Fruit fly (Drosophila melanogaster): ENCODE measurements around the gene CG17111.

The CG17111 gene

DNA sequence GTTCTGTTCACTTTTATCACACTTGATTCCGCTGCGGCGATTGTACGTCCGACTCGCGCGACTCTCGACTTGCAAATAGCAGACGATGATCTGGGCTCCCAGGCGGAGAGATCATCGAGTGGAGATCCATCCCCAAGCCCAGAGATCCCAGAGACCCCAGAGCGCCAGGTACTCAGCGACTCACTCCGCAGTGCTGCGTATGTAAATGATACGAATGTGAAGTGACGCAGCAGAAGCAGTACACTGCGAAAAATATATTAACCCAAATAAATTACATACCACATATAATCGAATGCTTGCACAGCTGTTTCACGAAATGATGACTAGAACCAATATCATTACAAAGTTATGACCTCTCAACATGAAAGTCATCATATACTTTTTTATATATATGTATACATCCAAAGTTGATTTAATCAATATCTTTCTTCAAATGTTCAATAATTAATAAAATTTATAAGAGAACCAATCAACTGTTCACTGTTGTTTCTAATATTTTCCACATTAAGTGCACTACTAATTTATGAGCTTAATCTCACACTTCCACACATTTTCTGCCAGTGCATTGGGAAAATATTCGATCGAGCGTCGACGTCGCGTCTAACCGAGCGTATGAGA is at the start of gene CG17111:
TSS of gene CG17111 (minus strand) at position 51 of the 618 bp plus-strand sequence.
- peak; percentile 3 for TF ChIP-seq CG14711 (tag; optimal IDR thresholded peaks at IDR 0.05)
- peak; percentile 39 for TF ChIP-seq tj (GFP tag; optimal IDR thresholded peaks at IDR 0.05)
- peak; percentile 69 for TF ChIP-seq kay (GFP tag; ENCODE audit: borderline replicate concordance)
- no peak for TF ChIP-seq Mnt (GFP tag; optimal IDR thresholded peaks at IDR 0.05)
- peak; percentile 71 for TF ChIP-seq CG12768 (GFP tag; optimal IDR thresholded peaks at IDR 0.05)
- TF ChIP-seq CG7101 (tag; optimal IDR thresholded peaks at IDR 0.05), result peak; percentile 54
- TF ChIP-seq CG11617 (GFP tag; optimal IDR thresholded peaks at IDR 0.05), result peak; percentile 76
- peak; percentile 63 for TF ChIP-seq toe (GFP tag; optimal IDR thresholded peaks at IDR 0.05)
- TF ChIP-seq Clk (GFP tag; optimal IDR thresholded peaks at IDR 0.05), result peak; percentile 60
- peak; percentile 25 for TF ChIP-seq Hr96 (GFP tag; optimal IDR thresholded peaks at IDR 0.05)
- TF ChIP-seq pad (GFP tag; optimal IDR thresholded peaks at IDR 0.05), result peak; percentile 30
- no peak for TF ChIP-seq CG1620 (GFP tag; optimal IDR thresholded peaks at IDR 0.05)
- TF ChIP-seq CG7045 (GFP tag; optimal IDR thresholded peaks at IDR 0.05), result peak; percentile 76
- TF ChIP-seq ovo (GFP tag; optimal IDR thresholded peaks at IDR 0.05), result no peak
- peak; percentile 59 for TF ChIP-seq CG33017 (tag; optimal IDR thresholded peaks at IDR 0.05)
- no peak for TF ChIP-seq bab1 (GFP tag; optimal IDR thresholded peaks at IDR 0.05)
- TF ChIP-seq cic (GFP tag; optimal IDR thresholded peaks at IDR 0.05), result no peak
- TF ChIP-seq cnc (optimal IDR thresholded peaks at IDR 0.05), result peak in 1 of 2 experiments; percentile 77
- TF ChIP-seq Crg-1 (GFP tag; optimal IDR thresholded peaks at IDR 0.05), result no peak
- peak; percentile 74 for TF ChIP-seq CG5204 (GFP tag; optimal IDR thresholded peaks at IDR 0.05)

DNA sequence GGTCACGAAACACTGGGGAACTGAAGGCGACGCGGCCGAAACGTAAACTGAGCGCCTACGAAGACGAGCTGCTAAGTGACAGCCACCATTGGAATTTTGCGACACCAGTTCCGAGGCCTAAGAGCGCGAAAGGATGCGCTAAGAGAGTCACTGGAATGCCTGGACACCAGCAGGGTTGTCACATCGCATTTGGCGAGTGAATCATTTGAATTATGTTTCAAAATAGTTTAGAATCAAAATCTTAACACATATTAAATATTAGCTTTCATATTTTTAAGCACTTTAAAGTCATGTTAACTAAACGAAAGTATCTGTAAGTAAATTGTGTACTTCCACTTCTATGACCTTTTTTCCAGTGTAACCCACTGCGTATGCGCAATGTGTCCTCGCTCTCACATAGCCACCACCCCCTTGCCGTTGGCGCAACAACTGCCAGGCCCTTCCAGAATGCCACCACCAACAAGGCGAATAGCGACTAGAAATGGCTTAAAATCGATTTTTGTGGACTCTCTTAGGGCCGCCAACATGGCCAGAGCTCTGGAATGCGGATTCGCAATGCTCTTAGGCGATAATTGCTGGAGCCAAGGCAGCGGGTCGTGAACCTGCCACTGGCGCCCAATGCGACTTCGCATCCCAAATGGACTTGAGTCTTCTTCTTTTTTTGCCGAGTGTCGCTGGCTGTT is 45.8 kb upstream of the CG17111 start, which contains the start of gene Cow:
TSS of gene Cow (minus strand) at position 51 of the 683 bp plus-strand sequence.
- no peak for TF ChIP-seq Crg-1 (GFP tag; optimal IDR thresholded peaks at IDR 0.05)
- peak; percentile 83 for TF ChIP-seq CG12768 (GFP tag; optimal IDR thresholded peaks at IDR 0.05)
- TF ChIP-seq CG5204 (GFP tag; optimal IDR thresholded peaks at IDR 0.05), result peak; percentile 67
- no peak for TF ChIP-seq kay (GFP tag; ENCODE audit: borderline replicate concordance)
- TF ChIP-seq Mnt (GFP tag; optimal IDR thresholded peaks at IDR 0.05), result no peak
- TF ChIP-seq CG11617 (GFP tag; optimal IDR thresholded peaks at IDR 0.05), result peak; percentile 62
- TF ChIP-seq toe (GFP tag; optimal IDR thresholded peaks at IDR 0.05), result peak; percentile 65
- no peak for TF ChIP-seq pad (GFP tag; optimal IDR thresholded peaks at IDR 0.05)
- TF ChIP-seq ovo (GFP tag; optimal IDR thresholded peaks at IDR 0.05), result no peak
- peak; percentile 53 for TF ChIP-seq Hr96 (GFP tag; optimal IDR thresholded peaks at IDR 0.05)
- peak; percentile 67 for TF ChIP-seq CG7101 (tag; optimal IDR thresholded peaks at IDR 0.05)
- TF ChIP-seq CG14711 (tag; optimal IDR thresholded peaks at IDR 0.05), result peak; percentile 79
- TF ChIP-seq CG7045 (GFP tag; optimal IDR thresholded peaks at IDR 0.05), result peak; percentile 75
- peak; percentile 82 for TF ChIP-seq CG33017 (tag; optimal IDR thresholded peaks at IDR 0.05)
- TF ChIP-seq tj (GFP tag; optimal IDR thresholded peaks at IDR 0.05), result peak; percentile 17
- peak; percentile 62 for TF ChIP-seq Clk (GFP tag; optimal IDR thresholded peaks at IDR 0.05)

DNA sequence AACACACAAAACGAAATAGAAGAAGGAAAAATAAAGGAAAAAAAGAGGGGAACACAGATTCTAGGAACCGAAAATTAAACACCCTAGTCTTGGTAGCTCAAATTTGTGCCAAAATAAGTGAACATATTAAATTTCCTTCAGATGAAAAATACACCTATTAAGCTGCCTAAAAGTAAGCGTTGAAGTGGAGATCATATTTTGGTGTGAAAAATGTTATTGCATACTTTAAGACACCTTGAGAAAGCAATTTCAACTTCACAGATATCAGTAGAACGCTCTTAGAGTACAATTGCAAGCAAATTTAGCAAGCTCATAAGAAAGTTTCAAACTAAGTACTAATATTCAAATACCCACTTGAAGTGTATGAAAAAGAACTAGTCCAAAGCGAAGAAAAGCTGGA is 43.7 kb upstream of the CG17111 start:
- TF ChIP-seq Clk (GFP tag; optimal IDR thresholded peaks at IDR 0.05) (no peak), kay (GFP tag; ENCODE audit: borderline replicate concordance) (no peak), CG1620 (GFP tag; optimal IDR thresholded peaks at IDR 0.05) (no peak), tj (GFP tag; optimal IDR thresholded peaks at IDR 0.05) (no peak), cnc (optimal IDR thresholded peaks at IDR 0.05) (no peak), CG12768 (GFP tag; optimal IDR thresholded peaks at IDR 0.05) (no peak), CG5204 (GFP tag; optimal IDR thresholded peaks at IDR 0.05) (no peak), CG14711 (tag; optimal IDR thresholded peaks at IDR 0.05) (no peak)

DNA sequence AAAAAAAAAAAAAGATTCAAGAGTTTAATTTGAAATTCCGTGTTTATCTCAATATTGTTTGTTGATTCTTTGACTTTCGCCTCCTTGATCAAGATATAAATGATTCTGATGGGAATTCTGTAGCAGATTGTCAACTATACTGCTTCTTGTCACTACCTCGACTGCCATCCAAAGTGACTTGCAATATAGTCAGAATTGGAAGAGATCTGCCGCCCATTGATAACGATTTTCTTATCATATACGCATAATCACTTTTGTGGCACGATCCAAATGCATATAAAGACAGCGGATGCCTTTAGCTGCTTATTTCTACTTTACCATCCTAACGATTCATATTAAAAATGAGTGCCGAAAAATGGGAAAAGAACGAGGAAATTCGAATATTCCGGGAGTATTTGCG is 32.2 kb upstream of the CG17111 start, which contains the start of gene CG6738:
TSS of gene CG6738 (plus strand) at position 301 of the 400 bp plus-strand sequence.
- TF ChIP-seq Mnt (GFP tag; optimal IDR thresholded peaks at IDR 0.05) (no peak), CG14711 (tag; optimal IDR thresholded peaks at IDR 0.05) (no peak), cnc (optimal IDR thresholded peaks at IDR 0.05) (no peak), kay (GFP tag; ENCODE audit: borderline replicate concordance) (no peak), CG12768 (GFP tag; optimal IDR thresholded peaks at IDR 0.05) (no peak), CG5204 (GFP tag; optimal IDR thresholded peaks at IDR 0.05) (no peak), ovo (GFP tag; optimal IDR thresholded peaks at IDR 0.05) (no peak), Crg-1 (GFP tag; optimal IDR thresholded peaks at IDR 0.05) (no peak), pad (GFP tag; optimal IDR thresholded peaks at IDR 0.05) (no peak), Hr96 (GFP tag; optimal IDR thresholded peaks at IDR 0.05) (no peak), bab1 (GFP tag; optimal IDR thresholded peaks at IDR 0.05) (no peak), CG11617 (GFP tag; optimal IDR thresholded peaks at IDR 0.05) (no peak), cic (GFP tag; optimal IDR thresholded peaks at IDR 0.05) (no peak), toe (GFP tag; optimal IDR thresholded peaks at IDR 0.05) (no peak), CG33017 (tag; optimal IDR thresholded peaks at IDR 0.05) (no peak), CG7045 (GFP tag; optimal IDR thresholded peaks at IDR 0.05) (no peak), CG7101 (tag; optimal IDR thresholded peaks at IDR 0.05) (no peak), CG1620 (GFP tag; optimal IDR thresholded peaks at IDR 0.05) (no peak)

DNA sequence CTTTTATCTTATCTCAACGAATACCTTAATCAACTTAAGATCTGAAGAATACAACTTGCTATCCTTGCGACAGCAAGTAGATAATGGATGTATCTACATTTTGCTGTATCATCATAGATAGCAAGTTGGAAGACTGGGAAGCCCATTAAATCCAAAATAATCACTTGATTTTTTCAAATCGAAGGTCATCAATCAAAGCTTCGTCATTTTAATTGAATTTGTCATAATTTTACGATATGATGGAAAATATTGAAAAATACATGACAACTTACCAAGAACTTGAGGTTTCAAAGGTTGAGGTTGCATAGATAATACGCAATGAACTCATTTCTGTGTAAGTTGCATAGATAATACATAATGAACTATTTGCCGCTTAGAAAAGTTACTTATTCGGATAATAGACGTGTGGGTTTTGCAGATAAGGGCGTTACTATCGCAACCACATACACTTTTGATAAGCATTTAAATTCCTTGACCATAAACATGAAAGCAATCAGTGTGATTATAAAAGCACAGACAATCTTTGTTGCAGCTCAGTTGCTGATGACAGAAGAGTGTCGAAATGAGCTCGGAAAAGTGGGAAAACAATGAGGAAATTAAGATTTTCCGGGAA is 30.2 kb upstream of the CG17111 start, which contains the start of gene CG6733:
TSS of gene CG6733 (plus strand) at position 532 of the 613 bp plus-strand sequence.
- TF ChIP-seq kay (GFP tag; ENCODE audit: borderline replicate concordance), result peak; percentile 86
- no peak for TF ChIP-seq bab1 (GFP tag; optimal IDR thresholded peaks at IDR 0.05)

Data from whole organism, adult.